Fruit fly (Drosophila melanogaster) whole organism, pupa: ENCODE results near the gene CG4338.

Experiments
- CG10348 ChIP-seq: fragments of 200-800 bp; sonication (Bioruptor generic); IDR thresholded peaks from 2 replicates; pipeline ENCODE4 v1.3.6; 2022; ENCODE audit warnings: missing biosample characterization, missing genetic modification characterization
- CG12605 ChIP-seq: fragments of 200-800 bp; sonication (Bioruptor generic); IDR thresholded peaks from 2 replicates; pipeline ENCODE4 v1.3.6; 2022; ENCODE audit warnings: missing biosample characterization, missing genetic modification characterization
- CG13204 ChIP-seq: fragments of 200-800 bp; sonication (Bioruptor generic); optimal IDR thresholded peaks from 2 replicates; lab custom pipeline; 2018; ENCODE audit warnings: missing biosample characterization, mild to moderate bottlenecking, missing genetic modification characterization, moderate library complexity
- CG14655 ChIP-seq: fragments of 200-800 bp; sonication (Bioruptor generic); optimal IDR thresholded peaks from 3 replicates; lab custom pipeline; 2017; ENCODE audit warnings: mild to moderate bottlenecking, missing biosample characterization, missing genetic modification reagents, missing genetic modification characterization
- CG15710 ChIP-seq: fragments of 200-800 bp; sonication (Bioruptor generic); optimal IDR thresholded peaks from 2 replicates; lab custom pipeline; 2018; ENCODE audit warnings: missing biosample characterization, mild to moderate bottlenecking, missing genetic modification characterization, moderate library complexity
- CG17806 ChIP-seq: fragments of 200-800 bp; sonication (Bioruptor generic); optimal IDR thresholded peaks from 2 replicates; lab custom pipeline; 2018; ENCODE audit warnings: missing biosample characterization, mild to moderate bottlenecking, missing genetic modification characterization, moderate library complexity
- CG32121 ChIP-seq: fragments of 200-800 bp; sonication (Bioruptor generic); IDR thresholded peaks from 2 replicates; pipeline ENCODE4 v1.3.6; 2022; ENCODE audit warnings: missing biosample characterization, missing genetic modification characterization
- CG34367 ChIP-seq: fragments of 200-800 bp; sonication (Bioruptor generic); optimal IDR thresholded peaks from 2 replicates; lab custom pipeline; 2018; ENCODE audit warnings: missing biosample characterization, mild to moderate bottlenecking, missing genetic modification characterization
- CG4496 ChIP-seq: fragments of 200-800 bp; sonication (Bioruptor generic); IDR thresholded peaks from 3 replicates; pipeline ENCODE4 v1.3.6; 2022; ENCODE audit warnings: missing biosample characterization, missing genetic modification characterization
- CG8159 ChIP-seq: fragments of 200-800 bp; sonication (Bioruptor generic); optimal IDR thresholded peaks from 3 replicates; lab custom pipeline; 2018; ENCODE audit warnings: missing biosample characterization, mild to moderate bottlenecking, missing genetic modification characterization, moderate library complexity
- CG8301 ChIP-seq: fragments of 200-800 bp; sonication (Bioruptor generic); optimal IDR thresholded peaks from 2 replicates; lab custom pipeline; 2018; ENCODE audit warnings: missing biosample characterization, mild to moderate bottlenecking, missing genetic modification characterization
- CG9948 ChIP-seq: fragments of 200-800 bp; sonication (Bioruptor generic); optimal IDR thresholded peaks from 2 replicates; lab custom pipeline; 2018; ENCODE audit warnings: missing biosample characterization, mild to moderate bottlenecking, missing genetic modification characterization, moderate library complexity
- D1 ChIP-seq: fragments of 200-800 bp; sonication (Bioruptor generic); optimal IDR thresholded peaks from 2 replicates; lab custom pipeline; 2018; ENCODE audit warnings: missing biosample characterization, mild to moderate bottlenecking, missing genetic modification characterization, moderate library complexity
- EcR ChIP-seq: fragments of 200-800 bp; sonication (Bioruptor generic); optimal IDR thresholded peaks from 3 replicates; lab custom pipeline; 2019; ENCODE audit warnings: missing biosample characterization, missing genetic modification characterization, mild to moderate bottlenecking, moderate library complexity, missing genetic modification reagents
- Ets98B ChIP-seq: fragments of 200-800 bp; sonication (Bioruptor generic); IDR thresholded peaks from 2 replicates; pipeline ENCODE4 v1.3.6; 2022; ENCODE audit warnings: missing biosample characterization, missing genetic modification characterization
- Pif1A ChIP-seq: fragments of 200-800 bp; sonication (Bioruptor generic); optimal IDR thresholded peaks from 3 replicates; lab custom pipeline; 2016; ENCODE audit warnings: missing biosample characterization, missing genetic modification characterization
- Pif1B ChIP-seq: fragments of 200-800 bp; sonication (Bioruptor generic); optimal IDR thresholded peaks from 3 replicates; lab custom pipeline; 2016; ENCODE audit warnings: missing biosample characterization, missing genetic modification characterization
- Snoo ChIP-seq: fragments of 200-800 bp; sonication (Bioruptor generic); optimal IDR thresholded peaks from 3 replicates; lab custom pipeline; 2017; ENCODE audit warnings: missing biosample characterization, mild to moderate bottlenecking, missing genetic modification characterization, inconsistent platforms
- fd96Ca ChIP-seq: fragments of 200-800 bp; sonication (Bioruptor generic); IDR thresholded peaks from 3 replicates; pipeline ENCODE4 v1.3.6; 2022; ENCODE audit warnings: missing biosample characterization, missing genetic modification characterization
- gl ChIP-seq: fragments of 200-800 bp; sonication (Bioruptor generic); optimal IDR thresholded peaks from 2 replicates; lab custom pipeline; 2018; ENCODE audit warnings: missing biosample characterization, mild to moderate bottlenecking, missing genetic modification characterization
- rn ChIP-seq: fragments of 200-800 bp; sonication (Bioruptor generic); IDR thresholded peaks from 2 replicates; pipeline ENCODE4 v1.3.6; 2022; ENCODE audit warnings: missing biosample characterization, missing genetic modification characterization

Gene CG4338

dm6 chr3R:15277926-15278869, 2.9 kb downstream of the CG4338 start, which contains the start of the genes MRG15 and Tm1:
TSS of gene MRG15 (minus strand) at chr3R:15278109.
TSS of gene Tm1 (plus strand) at chr3R:15278220.
- no peak for TF ChIP-seq CG32121
- no peak for TF ChIP-seq CG4496 (GFP tag; lab: Robert Waterston, UW)
- TF ChIP-seq CG34367, result no peak
- no peak for TF ChIP-seq CG17806 (tag; lab: Kevin White, UChicago)
- no peak for TF ChIP-seq D1 (tag; lab: Kevin White, UChicago)
- no peak for TF ChIP-seq fd96Ca
- TF ChIP-seq CG10348 (GFP tag; lab: Robert Waterston, UW), result no peak
- no peak for TF ChIP-seq Pif1A (GFP tag; lab: Kevin White, UChicago)
- no peak for TF ChIP-seq Pif1B (GFP tag; lab: Kevin White, UChicago)
- TF ChIP-seq CG13204 (GFP tag; lab: Kevin White, UChicago), result no peak
- no peak for TF ChIP-seq gl (tag; lab: Kevin White, UChicago)
- TF ChIP-seq Ets98B (GFP tag; lab: Robert Waterston, UW), result no peak
- TF ChIP-seq CG14655 (GFP tag; lab: Kevin White, UChicago), result no peak
- no peak for TF ChIP-seq CG8301 (tag; lab: Kevin White, UChicago)
- no peak for TF ChIP-seq Snoo (tag; lab: Kevin White, UChicago)
- no peak for TF ChIP-seq CG12605 (GFP tag; lab: Robert Waterston, UW)

dm6 chr3R:15280619-15281334, 5.5 kb downstream of the CG4338 start:
- TF ChIP-seq CG15710 (tag; lab: Kevin White, UChicago) (peak; percentile 33), CG14655 (GFP tag; lab: Kevin White, UChicago) (peak; percentile 81), CG12605 (GFP tag; lab: Robert Waterston, UW) (no peak), CG8159 (tag; lab: Kevin White, UChicago) (peak; percentile 54), Pif1B (GFP tag; lab: Kevin White, UChicago) (peak; percentile 43), Snoo (tag; lab: Kevin White, UChicago) (peak; percentile 74), CG8301 (tag; lab: Kevin White, UChicago) (peak; percentile 57), CG17806 (tag; lab: Kevin White, UChicago) (peak; percentile 24), Pif1A (GFP tag; lab: Kevin White, UChicago) (peak; percentile 40), CG10348 (GFP tag; lab: Robert Waterston, UW) (no peak), CG32121 (no peak), CG4496 (GFP tag; lab: Robert Waterston, UW) (0 out of 3 replicates have a peak, but pooled peaks have one; percentile 25), CG34367 (no peak), CG9948 (tag; lab: Kevin White, UChicago) (peak; percentile 42)
- TF ChIP-seq, all 21 proteins: peak for 10

dm6 chr3R:15281335-15281963, 6.1 kb downstream of the CG4338 start:
- TF ChIP-seq CG17806 (tag; lab: Kevin White, UChicago), result no peak

dm6 chr3R:15282326-15282725, 7.0 kb downstream of the CG4338 start:
- TF ChIP-seq D1 (tag; lab: Kevin White, UChicago) (no peak), CG17806 (tag; lab: Kevin White, UChicago) (no peak), CG4496 (GFP tag; lab: Robert Waterston, UW) (no peak), CG13204 (GFP tag; lab: Kevin White, UChicago) (no peak), EcR (GFP tag; lab: Kevin White, UChicago) (no peak), Snoo (tag; lab: Kevin White, UChicago) (no peak), Pif1A (GFP tag; lab: Kevin White, UChicago) (no peak), CG34367 (no peak), CG8159 (tag; lab: Kevin White, UChicago) (no peak), rn (GFP tag; lab: Robert Waterston, UW) (no peak), Ets98B (GFP tag; lab: Robert Waterston, UW) (no peak), CG9948 (tag; lab: Kevin White, UChicago) (no peak), Pif1B (GFP tag; lab: Kevin White, UChicago) (no peak), CG32121 (no peak), CG10348 (GFP tag; lab: Robert Waterston, UW) (no peak), fd96Ca (no peak), CG8301 (tag; lab: Kevin White, UChicago) (no peak), CG15710 (tag; lab: Kevin White, UChicago) (no peak), CG12605 (GFP tag; lab: Robert Waterston, UW) (no peak), gl (tag; lab: Kevin White, UChicago) (no peak)
